Fruit fly (Drosophila melanogaster): ENCODE measurements around the gene Rrp6.

DNA sequence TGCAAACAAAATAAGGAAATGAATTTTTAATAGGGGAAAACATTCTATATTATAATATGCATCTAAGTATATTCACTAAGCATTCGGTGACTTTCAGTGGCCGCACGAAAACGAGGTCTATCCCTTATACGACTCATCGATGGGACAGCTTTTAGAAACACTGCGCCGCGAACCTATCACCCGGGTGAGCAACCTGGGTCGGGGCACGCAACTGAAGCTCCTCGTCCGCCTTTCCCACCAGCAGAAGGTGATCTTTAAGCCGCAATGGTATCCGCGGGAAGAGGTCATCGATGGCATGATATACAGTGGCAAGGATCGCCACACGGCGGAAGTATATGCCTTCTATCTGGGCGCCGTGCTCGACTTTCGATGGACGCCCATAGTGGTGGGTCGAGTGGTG lies 5.2 kb downstream of the Rrp6 start:
- TF ChIP-seq Lpt (GFP tag; optimal IDR thresholded peaks at IDR 0.05) (no peak), CG6854 (GFP tag; optimal IDR thresholded peaks at IDR 0.05) (no peak), CG10631 (GFP tag; optimal IDR thresholded peaks at IDR 0.05) (no peak), CG6163 (GFP tag; IDR thresholded peaks at IDR 0.05) (no peak)

Data from whole organism, prepupa.